Fruit fly (Drosophila melanogaster): ENCODE data around the gene CG12213.
"Not testable (repeated sequence)": the region's sequence is repeated elsewhere in the genome, so short reads cannot be mapped to it uniquely, and the experiment has no call there.

The CG12213 gene

dm6 chr3R:11958235-11958634 lies 9.3 kb downstream of the CG12213 start, which contains the start of gene Hsp70Ab:
TSS of gene Hsp70Ab (plus strand) at chr3R:11958535.
- TF ChIP-seq fru, N, Hr78 (GFP tag; optimal IDR thresholded peaks at IDR 0.05): not testable (repeated sequence)

dm6 chr3R:11957388-11957787 lies 10.1 kb downstream of the CG12213 start:
- TF ChIP-seq fru (GFP tag; optimal IDR thresholded peaks at IDR 0.05): no peak
- TF ChIP-seq h (GFP tag; optimal IDR thresholded peaks at IDR 0.05): no peak
- no peak for TF ChIP-seq tai (GFP tag; optimal IDR thresholded peaks at IDR 0.05)
- no peak for TF ChIP-seq dmrt93B (GFP tag; optimal IDR thresholded peaks at IDR 0.05)
- no peak for TF ChIP-seq jim (GFP tag; optimal IDR thresholded peaks at IDR 0.05)
- TF ChIP-seq dsf (GFP tag; optimal IDR thresholded peaks at IDR 0.05; ENCODE audit: borderline replicate concordance): no peak

- not testable (repeated sequence) for TF ChIP-seq OdsH, Mio, psq (GFP tag; optimal IDR thresholded peaks at IDR 0.05)
Observed at dm6 chr3R:11956444-11956843, 11.0 kb downstream of the CG12213 start, which contains the start of gene Hsp70Aa. TSS of gene Hsp70Aa (minus strand) at chr3R:11956544.

dm6 chr3R:11949387-11950029 lies 18.0 kb downstream of the CG12213 start, which contains the start of gene CG31211:
TSS of gene CG31211 (plus strand) at chr3R:11949680.
- TF ChIP-seq Jra (GFP tag; optimal IDR thresholded peaks at IDR 0.05) (no peak), brk (GFP tag; optimal IDR thresholded peaks at IDR 0.05) (no peak), lola (GFP tag; optimal IDR thresholded peaks at IDR 0.05) (no peak), Dif (GFP tag; optimal IDR thresholded peaks at IDR 0.05; ENCODE audit: partially characterized antibody) (no peak), Abd-B (GFP tag; optimal IDR thresholded peaks at IDR 0.05) (no peak), dmrt93B (GFP tag; optimal IDR thresholded peaks at IDR 0.05) (no peak), fru (GFP tag; optimal IDR thresholded peaks at IDR 0.05) (no peak), psq (GFP tag; optimal IDR thresholded peaks at IDR 0.05) (no peak), dsf (GFP tag; optimal IDR thresholded peaks at IDR 0.05; ENCODE audit: borderline replicate concordance) (no peak), Sp1 (GFP tag; optimal IDR thresholded peaks at IDR 0.05) (no peak), Dfd (GFP tag; optimal IDR thresholded peaks at IDR 0.05) (no peak), Myc (optimal IDR thresholded peaks at IDR 0.05) (no peak), woc (GFP tag; optimal IDR thresholded peaks at IDR 0.05) (no peak), CrebA (GFP tag; optimal IDR thresholded peaks at IDR 0.05; ENCODE audit: borderline replicate concordance) (no peak), dl (GFP tag; optimal IDR thresholded peaks at IDR 0.05; ENCODE audit: insufficient read depth in 1 of 2, partially characterized antibody in 2 of 2) (no peak), CG32264 (GFP tag; optimal IDR thresholded peaks at IDR 0.05) (no peak), br (GFP tag; optimal IDR thresholded peaks at IDR 0.05) (no peak), HLH106 (tag; optimal IDR thresholded peaks at IDR 0.05) (peak; percentile 13), Hr78 (GFP tag; optimal IDR thresholded peaks at IDR 0.05) (no peak), pan (optimal IDR thresholded peaks at IDR 0.05) (no peak), Mio (GFP tag; optimal IDR thresholded peaks at IDR 0.05) (no peak), Hr83 (GFP tag; optimal IDR thresholded peaks at IDR 0.05; ENCODE audit: poor library complexity, severe bottlenecking) (peak; percentile 50), sv (GFP tag; optimal IDR thresholded peaks at IDR 0.05) (no peak), sage (GFP tag; optimal IDR thresholded peaks at IDR 0.05) (no peak), Rel (GFP tag; optimal IDR thresholded peaks at IDR 0.05) (no peak), Rel (tag; optimal IDR thresholded peaks at IDR 0.05) (no peak), Vsx2 (GFP tag; optimal IDR thresholded peaks at IDR 0.05; ENCODE audit: partially characterized antibody) (no peak), CG9705 (GFP tag; optimal IDR thresholded peaks at IDR 0.05) (no peak), ey (GFP tag; optimal IDR thresholded peaks at IDR 0.05) (peak; percentile 3), foxo (GFP tag; optimal IDR thresholded peaks at IDR 0.05) (peak in 1 of 2 experiments; percentile 32), GATAd (GFP tag; optimal IDR thresholded peaks at IDR 0.05) (no peak), jim (GFP tag; optimal IDR thresholded peaks at IDR 0.05) (no peak), h (GFP tag; optimal IDR thresholded peaks at IDR 0.05) (no peak), rgr (GFP tag; optimal IDR thresholded peaks at IDR 0.05) (peak; percentile 57), N (GFP tag; optimal IDR thresholded peaks at IDR 0.05) (no peak), OdsH (GFP tag; optimal IDR thresholded peaks at IDR 0.05) (no peak)
